Fruit fly (Drosophila melanogaster) whole organism, embryonic: Measurements from ENCODE around the gene CG14174.
A peak's percentile ranks its signal among the peaks of the same experiment; 100 is the strongest.

Experiments used
- Atf3 ChIP-seq: fragments of 200-800 bp; sonication (Bioruptor generic); optimal IDR thresholded peaks from 3 replicates; lab custom pipeline; 2016; ENCODE audit warnings: missing biosample characterization, missing genetic modification characterization
- BtbVII ChIP-seq: fragments of 200-800 bp; sonication (Bioruptor generic); optimal IDR thresholded peaks from 3 replicates; lab custom pipeline; 2017; ENCODE audit warnings: missing biosample characterization, mild to moderate bottlenecking, missing genetic modification characterization
- CG14710 ChIP-seq: fragments of 200-800 bp; sonication (Bioruptor generic); optimal IDR thresholded peaks from 3 replicates; lab custom pipeline; 2019; ENCODE audit warnings: missing biosample characterization, mild to moderate bottlenecking, missing genetic modification characterization, moderate library complexity
- CG1603 ChIP-seq: fragments of 200-800 bp; sonication (Bioruptor generic); optimal IDR thresholded peaks from 2 replicates; lab custom pipeline; 2019; ENCODE audit warnings: missing biosample characterization, mild to moderate bottlenecking, missing genetic modification characterization, moderate library complexity
- CG16779 ChIP-seq: fragments of 200-800 bp; sonication (Bioruptor generic); IDR thresholded peaks from 2 replicates; pipeline ENCODE4 v1.3.6; 2022; ENCODE audit warnings: missing biosample characterization, missing genetic modification characterization
- CG17385 ChIP-seq: fragments of 200-800 bp; sonication (Bioruptor generic); optimal IDR thresholded peaks from 3 replicates; lab custom pipeline; 2018; ENCODE audit warnings: missing biosample characterization, mild to moderate bottlenecking, missing genetic modification characterization
- CG2120 ChIP-seq: fragments of 200-800 bp; sonication (Bioruptor generic); optimal IDR thresholded peaks from 3 replicates; lab custom pipeline; 2016; ENCODE audit warnings: missing biosample characterization, missing genetic modification characterization
- CG43689 ChIP-seq: fragments of 200-800 bp; sonication (Bioruptor generic); IDR thresholded peaks from 2 replicates; pipeline ENCODE4 v1.3.6; 2022; ENCODE audit warnings: missing biosample characterization, missing genetic modification characterization
- CG4854 ChIP-seq: fragments of 200-800 bp; sonication (Bioruptor generic); optimal IDR thresholded peaks from 2 replicates; lab custom pipeline; 2016; ENCODE audit warnings: missing biosample characterization, missing genetic modification characterization, inconsistent platforms
- CG6254 ChIP-seq: fragments of 200-800 bp; sonication (Bioruptor generic); optimal IDR thresholded peaks from 3 replicates; lab custom pipeline; 2017; ENCODE audit warnings: mild to moderate bottlenecking, missing biosample characterization, missing genetic modification reagents, missing genetic modification characterization
- CG6689 ChIP-seq: fragments of 200-800 bp; sonication (Bioruptor generic); IDR thresholded peaks from 2 replicates; pipeline ENCODE4 v1.3.6; 2022; ENCODE audit warnings: missing biosample characterization, missing genetic modification characterization
- CG7745 ChIP-seq: fragments of 200-800 bp; sonication (Bioruptor generic); optimal IDR thresholded peaks from 2 replicates; lab custom pipeline; 2018; ENCODE audit warnings: missing biosample characterization, mild to moderate bottlenecking, missing genetic modification characterization, moderate library complexity
- CG9797 ChIP-seq: fragments of 200-800 bp; sonication (Bioruptor generic); optimal IDR thresholded peaks from 3 replicates; lab custom pipeline; 2018; ENCODE audit warnings: missing biosample characterization, mild to moderate bottlenecking, missing genetic modification characterization
- CG9932 ChIP-seq: fragments of 200-800 bp; sonication (Bioruptor generic); IDR thresholded peaks from 2 replicates; pipeline ENCODE4 v1.3.6; 2022; ENCODE audit warnings: missing biosample characterization, missing genetic modification characterization
- Dref ChIP-seq: fragments of 200-800 bp; sonication (Bioruptor generic); IDR thresholded peaks from 2 replicates; pipeline ENCODE4 v1.3.6; 2022; ENCODE audit warnings: missing biosample characterization, missing genetic modification characterization
- Fer1 ChIP-seq: fragments of 200-800 bp; sonication (Bioruptor generic); optimal IDR thresholded peaks from 2 replicates; lab custom pipeline; 2017; ENCODE audit warnings: missing biosample characterization, mild to moderate bottlenecking, missing genetic modification characterization
- Gug ChIP-seq: fragments of 200-800 bp; sonication (Bioruptor generic); IDR thresholded peaks from 4 replicates; pipeline ENCODE4 v1.3.6; 2022; ENCODE audit warnings: missing biosample characterization, missing genetic modification characterization
- HmgZ ChIP-seq: fragments of 200-800 bp; sonication (Bioruptor generic); optimal IDR thresholded peaks from 2 replicates; lab custom pipeline; 2018; ENCODE audit warnings: missing biosample characterization, mild to moderate bottlenecking, missing genetic modification characterization
- Jarid2 ChIP-seq: fragments of 200-800 bp; sonication (Bioruptor generic); optimal IDR thresholded peaks from 3 replicates; lab custom pipeline; 2017; ENCODE audit warnings: mild to moderate bottlenecking, missing biosample characterization, missing genetic modification reagents, missing genetic modification characterization
- MESR4 ChIP-seq: fragments of 200-800 bp; sonication (Bioruptor generic); optimal IDR thresholded peaks from 2 replicates; lab custom pipeline; 2018; ENCODE audit warnings: missing biosample characterization, mild to moderate bottlenecking, missing genetic modification characterization, moderate library complexity
- Meics ChIP-seq: fragments of 200-800 bp; sonication (Bioruptor generic); optimal IDR thresholded peaks from 2 replicates; lab custom pipeline; 2017; ENCODE audit warnings: missing biosample characterization, mild to moderate bottlenecking, missing genetic modification characterization
- NFAT ChIP-seq: fragments of 200-800 bp; sonication (Bioruptor generic); IDR thresholded peaks from 2 replicates; pipeline ENCODE4 v1.3.6; 2022; ENCODE audit warnings: missing biosample characterization, missing genetic modification characterization
- PHDP ChIP-seq: fragments of 200-800 bp; sonication (Bioruptor generic); optimal IDR thresholded peaks from 3 replicates; lab custom pipeline; 2018; ENCODE audit warnings: missing biosample characterization, mild to moderate bottlenecking, missing genetic modification characterization, moderate library complexity
- Sin3A ChIP-seq: fragments of >200 bp; optimal IDR thresholded peaks from 2 replicates; lab custom pipeline; 2018
- Trl ChIP-seq, 3 experiments: fragments of >200 bp in 2 of 3; fragments of 200-800 bp in 1 of 3; sonication (Bioruptor generic) in 1 of 3; optimal IDR thresholded peaks; 2 replicates in 1 of 3; 3 replicates in 2 of 3; lab custom pipeline; 2016 to 2017; ENCODE audit warnings: missing biosample characterization in 1 of 3, missing genetic modification characterization in 1 of 3
- Xbp1 ChIP-seq: fragments of 200-800 bp; sonication (Bioruptor generic); optimal IDR thresholded peaks from 3 replicates; lab custom pipeline; 2016; ENCODE audit warnings: missing biosample characterization, mild to moderate bottlenecking, missing genetic modification characterization
- amos ChIP-seq: fragments of 200-800 bp; sonication (Bioruptor generic); IDR thresholded peaks from 2 replicates; pipeline ENCODE4 v1.3.6; 2022; ENCODE audit warnings: missing biosample characterization, missing genetic modification characterization; ENCODE audit not compliant: partially characterized antibody
- bowl ChIP-seq: fragments of 200-800 bp; sonication (Bioruptor generic); IDR thresholded peaks from 2 replicates; pipeline ENCODE4 v1.3.6; 2022; ENCODE audit warnings: missing biosample characterization, missing genetic modification characterization
- crol ChIP-seq: fragments of 200-800 bp; sonication (Bioruptor generic); IDR thresholded peaks from 2 replicates; pipeline ENCODE4 v1.3.6; 2022; ENCODE audit warnings: missing biosample characterization, missing genetic modification characterization
- eyg ChIP-seq: fragments of 200-800 bp; sonication (Bioruptor generic); optimal IDR thresholded peaks from 3 replicates; lab custom pipeline; 2016; ENCODE audit warnings: missing biosample characterization, missing genetic modification characterization
- fu2 ChIP-seq: fragments of 200-800 bp; sonication (Bioruptor generic); optimal IDR thresholded peaks from 2 replicates; lab custom pipeline; 2016; ENCODE audit warnings: missing biosample characterization, missing genetic modification characterization
- gsb-n ChIP-seq: fragments of 200-800 bp; sonication (Bioruptor generic); optimal IDR thresholded peaks from 3 replicates; lab custom pipeline; 2018; ENCODE audit warnings: missing biosample characterization, mild to moderate bottlenecking, missing genetic modification characterization
- hbn ChIP-seq: fragments of 200-800 bp; sonication (Bioruptor generic); IDR thresholded peaks from 2 replicates; pipeline ENCODE4 v1.3.6; 2022; ENCODE audit warnings: missing biosample characterization, missing genetic modification characterization; ENCODE audit not compliant: partially characterized antibody
- lbe ChIP-seq: fragments of 200-800 bp; sonication (Bioruptor generic); optimal IDR thresholded peaks from 2 replicates; lab custom pipeline; 2016; ENCODE audit warnings: missing biosample characterization, mild to moderate bottlenecking, missing genetic modification characterization
- lilli ChIP-seq: fragments of 200-800 bp; sonication (Bioruptor generic); optimal IDR thresholded peaks from 3 replicates; lab custom pipeline; 2016; ENCODE audit warnings: missing biosample characterization, missing genetic modification characterization
- nerfin-1 ChIP-seq: fragments of 200-800 bp; sonication (Bioruptor generic); optimal IDR thresholded peaks from 3 replicates; lab custom pipeline; 2019; ENCODE audit warnings: missing biosample characterization, mild to moderate bottlenecking, missing genetic modification characterization, moderate library complexity
- nmo ChIP-seq: fragments of 200-800 bp; sonication (Bioruptor generic); optimal IDR thresholded peaks from 2 replicates; lab custom pipeline; 2018; ENCODE audit warnings: missing biosample characterization, mild to moderate bottlenecking, missing genetic modification characterization, moderate library complexity
- pum ChIP-seq: fragments of 200-800 bp; sonication (Bioruptor generic); optimal IDR thresholded peaks from 2 replicates; lab custom pipeline; 2016; ENCODE audit warnings: missing biosample characterization, missing genetic modification characterization
- repo ChIP-seq: fragments of 200-800 bp; sonication (Bioruptor generic); optimal IDR thresholded peaks from 2 replicates; lab custom pipeline; 2016; ENCODE audit warnings: missing biosample characterization, missing genetic modification characterization
- row ChIP-seq: fragments of 200-800 bp; sonication (Bioruptor generic); IDR thresholded peaks from 3 replicates; pipeline ENCODE4 v1.3.6; 2022; ENCODE audit warnings: missing biosample characterization, missing genetic modification characterization
- sens ChIP-seq: fragments of 200-800 bp; sonication (Bioruptor generic); peaks from one replicate; lab custom pipeline; 2016; ENCODE audit warnings: missing biosample characterization, missing genetic modification characterization
- tin ChIP-seq: fragments of 200-800 bp; sonication (Bioruptor generic); optimal IDR thresholded peaks from 3 replicates; lab custom pipeline; 2016; ENCODE audit warnings: missing biosample characterization, missing genetic modification characterization
- trh ChIP-seq: fragments of 200-800 bp; sonication (Bioruptor generic); optimal IDR thresholded peaks from 2 replicates; lab custom pipeline; 2016; ENCODE audit warnings: missing biosample characterization, missing genetic modification characterization
- tx ChIP-seq: fragments of 200-800 bp; sonication (Bioruptor generic); optimal IDR thresholded peaks from 2 replicates; lab custom pipeline; 2016; ENCODE audit warnings: missing biosample characterization, missing genetic modification characterization

The CG14174 gene

dm6 chr3L:9698193-9698642 is 20.9 kb upstream of the CG14174 start, which contains the start of gene Ubc4 (continued):
- TF ChIP-seq nmo (GFP tag; lab: Kevin White, UChicago) (peak; percentile 10), Sin3A (lab: Kevin White, UChicago) (peak; percentile 18), CG9932 (GFP tag; lab: Robert Waterston, UW) (peak; percentile 48; the same call in 1 of the 2 replicates), CG6689 (GFP tag; lab: Robert Waterston, UW) (0 out of 2 replicates have a peak, but pooled peaks have one; percentile 8), HmgZ (tag; lab: Kevin White, UChicago) (peak; percentile 55), MESR4 (GFP tag; lab: Kevin White, UChicago) (peak; percentile 73), CG7745 (tag; lab: Kevin White, UChicago) (no peak), NFAT (GFP tag; lab: Robert Waterston, UW) (peak; percentile 62; the same call in 1 of the 2 replicates), Jarid2 (GFP tag; lab: Kevin White, UChicago) (peak; percentile 11), CG1603 (tag; lab: Kevin White, UChicago) (peak; percentile 56), Fer1 (GFP tag; lab: Kevin White, UChicago) (peak; percentile 4), Atf3 (no peak), crol (peak; percentile 62), Trl (optimal IDR thresholded peaks at IDR 0.05; lab: Kevin White, UChicago) (peak in 1 of 2 experiments; percentile 30), Trl (GFP tag; optimal IDR thresholded peaks at IDR 0.05; lab: Kevin White, UChicago) (no peak), Xbp1 (GFP tag; lab: Kevin White, UChicago) (peak; percentile 5), tx (GFP tag; lab: Kevin White, UChicago) (no peak), repo (peak; percentile 8), sens (GFP tag; lab: Kevin White, UChicago) (peak; percentile 53), Dref (GFP tag; lab: Robert Waterston, UW) (peak; percentile 93), CG14710 (tag; lab: Kevin White, UChicago) (peak; percentile 12), BtbVII (GFP tag; lab: Kevin White, UChicago) (no peak), PHDP (tag; lab: Kevin White, UChicago) (peak; percentile 7), CG6254 (no peak), CG4854 (GFP tag; lab: Kevin White, UChicago) (no peak), amos (GFP tag; lab: Robert Waterston, UW) (peak; percentile 91; the same call in 1 of the 2 replicates), lilli (GFP tag; lab: Kevin White, UChicago) (peak; percentile 42), CG2120 (GFP tag; lab: Kevin White, UChicago) (peak; percentile 51), CG9797 (GFP tag; lab: Kevin White, UChicago) (peak; percentile 69), hbn (GFP tag; lab: Robert Waterston, UW) (peak; percentile 81), row (peak; percentile 66)

dm6 chr3L:9703495-9703894 is 15.6 kb upstream of the CG14174 start, which contains the start of gene CG6761:
Gene CG6761 (minus strand): TSS chr3L:9703595.
- no peak for TF ChIP-seq fu2 (GFP tag; lab: Kevin White, UChicago)
- TF ChIP-seq CG17385 (GFP tag; lab: Kevin White, UChicago) = no peak
- no peak for TF ChIP-seq trh
- no peak for TF ChIP-seq pum (GFP tag; lab: Kevin White, UChicago)
- TF ChIP-seq nerfin-1 (tag; lab: Kevin White, UChicago) = no peak
- no peak for TF ChIP-seq tin (GFP tag; lab: Kevin White, UChicago)
- no peak for TF ChIP-seq bowl (GFP tag; lab: Robert Waterston, UW)
- TF ChIP-seq eyg (GFP tag; lab: Kevin White, UChicago) = no peak
- no peak for TF ChIP-seq Meics (GFP tag; lab: Kevin White, UChicago)
- TF ChIP-seq CG16779 (GFP tag; lab: Robert Waterston, UW) = no peak
- no peak for TF ChIP-seq Gug
- TF ChIP-seq lbe (GFP tag; lab: Kevin White, UChicago) = no peak
- no peak for TF ChIP-seq gsb-n (tag; lab: Kevin White, UChicago)
- no peak for TF ChIP-seq CG43689
- TF ChIP-seq, all 482 proteins: peak for 0
